Worm (Caenorhabditis elegans) whole organism, L4/young adult: ENCODE results near the gene cisd-1.

Experiments
- W03F9.2 ChIP-seq: fragments of 150-350 bp; optimal IDR thresholded peaks from 2 replicates; lab custom pipeline; 2014; ENCODE audit warnings: missing biosample characterization, missing genetic modification characterization
- dao-5 ChIP-seq: sonication (generic microtip); optimal IDR thresholded peaks from 2 replicates; lab custom pipeline; 2016; ENCODE audit warnings: missing genotype, missing genetic modification characterization, moderate library complexity, missing compliant biosample characterization
- him-1 ChIP-seq: sonication (generic microtip); optimal IDR thresholded peaks from 2 replicates; lab custom pipeline; 2016; ENCODE audit warnings: missing genotype, missing genetic modification reagents, missing genetic modification characterization, missing compliant biosample characterization

ce11 chrII:11433942-11434341, 35.5 kb downstream of the cisd-1 start, which contains the start of gene C05D12.5:
- TF ChIP-seq dao-5 (tag; lab: Kevin White, UChicago) (no peak), him-1 (tag; lab: Kevin White, UChicago) (no peak), W03F9.2 (tag; lab: Kevin White, UChicago) (no peak)
